Fruit fly (Drosophila melanogaster) whole organism, embryonic: ENCODE measurements around the gene CG14054.

Experiments
- Atf6 ChIP-seq: fragments of 200-800 bp; sonication (Bioruptor generic); IDR thresholded peaks from 2 replicates; pipeline ENCODE4 v1.3.6; 2022; ENCODE audit warnings: missing biosample characterization, missing genetic modification characterization
- CG10366 ChIP-seq: fragments of 200-800 bp; sonication (Bioruptor generic); IDR thresholded peaks from 2 replicates; pipeline ENCODE4 v1.3.6; 2022; ENCODE audit warnings: missing biosample characterization, missing genetic modification characterization
- CG10431 ChIP-seq: fragments of 200-800 bp; sonication (Bioruptor generic); optimal IDR thresholded peaks from 3 replicates; lab custom pipeline; 2018; ENCODE audit warnings: missing biosample characterization, mild to moderate bottlenecking, missing genetic modification characterization
- CG11504 ChIP-seq: fragments of 200-800 bp; sonication (Bioruptor generic); optimal IDR thresholded peaks from 3 replicates; lab custom pipeline; 2019; ENCODE audit warnings: missing biosample characterization, mild to moderate bottlenecking, missing genetic modification characterization, moderate library complexity
- CG11696 ChIP-seq: fragments of 200-800 bp; sonication (Bioruptor generic); IDR thresholded peaks from 2 replicates; pipeline ENCODE4 v1.3.6; 2022; ENCODE audit warnings: missing biosample characterization, missing genetic modification characterization
- CG12104 ChIP-seq: fragments of 200-800 bp; sonication (Bioruptor generic); optimal IDR thresholded peaks from 3 replicates; lab custom pipeline; 2016; ENCODE audit warnings: missing biosample characterization, missing genetic modification characterization
- CG12659 ChIP-seq: fragments of 200-800 bp; sonication (Bioruptor generic); optimal IDR thresholded peaks from 3 replicates; lab custom pipeline; 2017; ENCODE audit warnings: mild to moderate bottlenecking, missing biosample characterization, missing genetic modification reagents, missing genetic modification characterization
- CG13123 ChIP-seq: fragments of 200-800 bp; sonication (Bioruptor generic); optimal IDR thresholded peaks from 2 replicates; lab custom pipeline; 2016; ENCODE audit warnings: missing biosample characterization, missing genetic modification characterization
- CG14667 ChIP-seq: fragments of 200-800 bp; sonication (Bioruptor generic); IDR thresholded peaks from 2 replicates; pipeline ENCODE4 v1.3.6; 2022; ENCODE audit warnings: missing biosample characterization, missing genetic modification characterization
- CG1647 ChIP-seq: fragments of 200-800 bp; sonication (Bioruptor generic); optimal IDR thresholded peaks from 3 replicates; lab custom pipeline; 2016; ENCODE audit warnings: missing biosample characterization, missing genetic modification characterization
- CG16779 ChIP-seq: fragments of 200-800 bp; sonication (Bioruptor generic); IDR thresholded peaks from 2 replicates; pipeline ENCODE4 v1.3.6; 2022; ENCODE audit warnings: missing biosample characterization, missing genetic modification characterization
- CG16863 ChIP-seq: fragments of 200-800 bp; sonication (Bioruptor generic); optimal IDR thresholded peaks from 3 replicates; lab custom pipeline; 2016; ENCODE audit warnings: missing biosample characterization, missing genetic modification characterization
- CG17612 ChIP-seq: fragments of 200-800 bp; sonication (Bioruptor generic); IDR thresholded peaks from 2 replicates; pipeline ENCODE4 v1.3.6; 2022; ENCODE audit warnings: missing biosample characterization, missing genetic modification characterization
- CG18476 ChIP-seq: fragments of 200-800 bp; sonication (Bioruptor generic); optimal IDR thresholded peaks from 2 replicates; lab custom pipeline; 2016; ENCODE audit warnings: missing biosample characterization, mild to moderate bottlenecking, missing genetic modification characterization
- CG3065 ChIP-seq: fragments of 200-800 bp; sonication (Bioruptor generic); optimal IDR thresholded peaks from 2 replicates; lab custom pipeline; 2016; ENCODE audit warnings: missing biosample characterization, missing genetic modification characterization
- CG32767 ChIP-seq: fragments of 200-800 bp; sonication (Bioruptor generic); IDR thresholded peaks from 2 replicates; pipeline ENCODE4 v1.3.6; 2022; ENCODE audit warnings: missing biosample characterization, missing genetic modification characterization
- CG4404 ChIP-seq: fragments of 200-800 bp; sonication (Bioruptor generic); IDR thresholded peaks from 2 replicates; pipeline ENCODE4 v1.3.6; 2022; ENCODE audit warnings: missing biosample characterization, missing genetic modification characterization
- CG4820 ChIP-seq: fragments of 200-800 bp; sonication (Bioruptor generic); optimal IDR thresholded peaks from 3 replicates; lab custom pipeline; 2016; ENCODE audit warnings: missing biosample characterization, missing genetic modification characterization
- CG4854 ChIP-seq: fragments of 200-800 bp; sonication (Bioruptor generic); optimal IDR thresholded peaks from 2 replicates; lab custom pipeline; 2016; ENCODE audit warnings: missing biosample characterization, missing genetic modification characterization, inconsistent platforms
- CG6175 ChIP-seq: fragments of 200-800 bp; sonication (Bioruptor generic); IDR thresholded peaks from 3 replicates; pipeline ENCODE4 v1.3.6; 2022; ENCODE audit warnings: missing biosample characterization, missing genetic modification characterization
- CG7839 ChIP-seq: fragments of 200-800 bp; sonication (Bioruptor generic); optimal IDR thresholded peaks from 3 replicates; lab custom pipeline; 2018; ENCODE audit warnings: missing biosample characterization, mild to moderate bottlenecking, missing genetic modification characterization, moderate library complexity
- CG8359 ChIP-seq: fragments of 200-800 bp; sonication (Bioruptor generic); optimal IDR thresholded peaks from 2 replicates; lab custom pipeline; 2017; ENCODE audit warnings: missing biosample characterization, mild to moderate bottlenecking, missing genetic modification characterization, borderline replicate concordance
- CG9609 ChIP-seq: fragments of 200-800 bp; sonication (Bioruptor generic); optimal IDR thresholded peaks from 3 replicates; lab custom pipeline; 2016; ENCODE audit warnings: missing biosample characterization, missing genetic modification characterization
- D ChIP-seq, 2 experiments: fragments of 200-800 bp in 1 of 2; fragments of >200 bp in 1 of 2; sonication (Bioruptor generic) in 1 of 2; optimal IDR thresholded peaks; 2 replicates in 1 of 2; 3 replicates in 1 of 2; lab custom pipeline; 2017; ENCODE audit warnings: mild to moderate bottlenecking in 1 of 2, missing biosample characterization in 1 of 2, missing genetic modification characterization in 1 of 2, missing genetic modification reagents in 1 of 2
- Dad ChIP-seq: fragments of 200-800 bp; sonication (Bioruptor generic); optimal IDR thresholded peaks from 3 replicates; lab custom pipeline; 2016; ENCODE audit warnings: missing biosample characterization, missing genetic modification characterization
- E2f2 ChIP-seq: fragments of 200-800 bp; sonication (Bioruptor generic); IDR thresholded peaks from 2 replicates; pipeline ENCODE4 v1.3.6; 2022; ENCODE audit warnings: missing biosample characterization, missing genetic modification characterization
- NK7.1 ChIP-seq: fragments of 200-800 bp; sonication (Bioruptor generic); optimal IDR thresholded peaks from 3 replicates; lab custom pipeline; 2016; ENCODE audit warnings: missing biosample characterization, missing genetic modification characterization
- NfI ChIP-seq: fragments of 200-800 bp; sonication (Bioruptor generic); optimal IDR thresholded peaks from 3 replicates; lab custom pipeline; 2018; ENCODE audit warnings: missing biosample characterization, mild to moderate bottlenecking, missing genetic modification characterization, moderate library complexity
- Ptx1 ChIP-seq: fragments of 200-800 bp; sonication (Bioruptor generic); IDR thresholded peaks from 2 replicates; pipeline ENCODE4 v1.3.6; 2022; ENCODE audit warnings: missing biosample characterization, missing genetic modification characterization
- Sin3A ChIP-seq: fragments of >200 bp; optimal IDR thresholded peaks from 2 replicates; lab custom pipeline; 2018
- TFAM ChIP-seq: fragments of 200-800 bp; sonication (Bioruptor generic); optimal IDR thresholded peaks from 2 replicates; lab custom pipeline; 2017; ENCODE audit warnings: missing biosample characterization, missing genetic modification characterization, inconsistent platforms
- ac ChIP-seq: fragments of 200-800 bp; sonication (Bioruptor generic); optimal IDR thresholded peaks from 3 replicates; lab custom pipeline; 2017; ENCODE audit warnings: missing biosample characterization, mild to moderate bottlenecking, missing genetic modification characterization
- bab2 ChIP-seq: fragments of 200-800 bp; sonication (Bioruptor generic); optimal IDR thresholded peaks from 2 replicates; lab custom pipeline; 2016; ENCODE audit warnings: missing biosample characterization, missing genetic modification characterization
- eve ChIP-seq, 2 experiments: fragments of >200 bp; optimal IDR thresholded peaks; 2 replicates each; lab custom pipeline; 2017; ENCODE audit warnings: missing biosample characterization in 2 of 2, missing genetic modification characterization in 2 of 2
- ewg ChIP-seq: fragments of 200-800 bp; sonication (Bioruptor generic); optimal IDR thresholded peaks from 3 replicates; lab custom pipeline; 2017; ENCODE audit warnings: mild to moderate bottlenecking, missing biosample characterization, missing genetic modification reagents, missing genetic modification characterization
- grn ChIP-seq: fragments of 200-800 bp; sonication (Bioruptor generic); optimal IDR thresholded peaks from 3 replicates; lab custom pipeline; 2017; ENCODE audit warnings: missing biosample characterization, missing genetic modification characterization
- gro ChIP-seq: fragments of 200-800 bp; sonication (Bioruptor generic); optimal IDR thresholded peaks from 2 replicates; lab custom pipeline; 2016; ENCODE audit warnings: missing biosample characterization, missing genetic modification characterization
- her ChIP-seq: fragments of 200-800 bp; sonication (Bioruptor generic); optimal IDR thresholded peaks from 2 replicates; lab custom pipeline; 2016; ENCODE audit warnings: missing biosample characterization, missing genetic modification characterization
- jumu ChIP-seq: fragments of 200-800 bp; sonication (Bioruptor generic); optimal IDR thresholded peaks from 3 replicates; lab custom pipeline; 2016; ENCODE audit warnings: missing biosample characterization, missing genetic modification characterization
- kni ChIP-seq: fragments of 200-800 bp; sonication (Bioruptor generic); optimal IDR thresholded peaks from 3 replicates; lab custom pipeline; 2017; ENCODE audit warnings: mild to moderate bottlenecking, missing biosample characterization, missing genetic modification reagents, missing genetic modification characterization
- lola ChIP-seq, 3 experiments: fragments of >200 bp in 2 of 3; fragments of 200-800 bp in 1 of 3; sonication (Bioruptor generic) in 1 of 3; optimal IDR thresholded peaks; 2 replicates each; lab custom pipeline; 2017 to 2019; ENCODE audit warnings: missing biosample characterization in 3 of 3, missing genetic modification characterization in 3 of 3, mild to moderate bottlenecking in 1 of 3, moderate library complexity in 1 of 3
- nom ChIP-seq: fragments of 200-800 bp; sonication (Bioruptor generic); optimal IDR thresholded peaks from 2 replicates; lab custom pipeline; 2017; ENCODE audit warnings: missing biosample characterization, missing genetic modification characterization, mild to moderate bottlenecking, moderate library complexity, missing genetic modification reagents
- peb ChIP-seq: fragments of 200-800 bp; sonication (Bioruptor generic); IDR thresholded peaks from 2 replicates; pipeline ENCODE4 v1.3.6; 2022; ENCODE audit warnings: missing biosample characterization, missing genetic modification characterization
- pita ChIP-seq: fragments of 200-800 bp; sonication (Bioruptor generic); optimal IDR thresholded peaks from 2 replicates; lab custom pipeline; 2017; ENCODE audit warnings: missing biosample characterization, mild to moderate bottlenecking, missing genetic modification characterization
- ro ChIP-seq: fragments of 200-800 bp; sonication (Bioruptor generic); IDR thresholded peaks from 2 replicates; pipeline ENCODE4 v1.3.6; 2022; ENCODE audit warnings: missing biosample characterization, missing genetic modification characterization
- sd ChIP-seq: fragments of 200-800 bp; sonication (Bioruptor generic); optimal IDR thresholded peaks from 3 replicates; lab custom pipeline; 2018; ENCODE audit warnings: missing biosample characterization, mild to moderate bottlenecking, missing genetic modification characterization, moderate library complexity
- sens ChIP-seq: fragments of 200-800 bp; sonication (Bioruptor generic); peaks from one replicate; lab custom pipeline; 2016; ENCODE audit warnings: missing biosample characterization, missing genetic modification characterization
- sima ChIP-seq: fragments of 200-800 bp; sonication (Bioruptor generic); optimal IDR thresholded peaks from 2 replicates; lab custom pipeline; 2016; ENCODE audit warnings: missing biosample characterization, missing genetic modification characterization
- sisA ChIP-seq: fragments of 200-800 bp; sonication (Bioruptor generic); IDR thresholded peaks from 2 replicates; pipeline ENCODE4 v1.3.6; 2022; ENCODE audit warnings: missing biosample characterization, missing genetic modification characterization
- twi ChIP-seq: fragments of 200-800 bp; optimal IDR thresholded peaks from 2 replicates; lab custom pipeline; 2019; ENCODE audit warnings: missing biosample characterization, mild to moderate bottlenecking, missing genetic modification characterization, moderate library complexity
- zf30C ChIP-seq: fragments of 200-800 bp; sonication (Bioruptor generic); optimal IDR thresholded peaks from 3 replicates; lab custom pipeline; 2018; ENCODE audit warnings: missing biosample characterization, mild to moderate bottlenecking, missing genetic modification characterization

Gene CG14054

DNA sequence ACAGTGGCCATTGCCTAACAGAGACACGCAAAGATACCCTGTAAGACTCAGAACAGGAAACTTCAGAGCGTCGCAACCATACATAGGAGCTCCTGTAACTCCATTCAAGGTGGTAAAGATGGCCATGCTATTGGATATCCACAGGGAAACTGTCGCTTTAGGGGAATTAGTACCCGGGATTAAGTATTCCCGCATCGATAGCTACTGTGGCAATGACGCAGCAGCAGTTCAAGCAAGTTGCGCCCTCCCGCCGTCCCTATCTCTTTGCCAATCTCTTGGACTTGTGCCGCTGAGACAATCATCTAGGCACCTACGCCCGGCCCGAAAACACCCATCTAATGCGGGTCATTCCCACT is 4.5 kb upstream of the CG14054 start (continued):
- TF ChIP-seq Dad, result peak; percentile 7
- TF ChIP-seq CG8359 (GFP tag; lab: Kevin White, UChicago), result no peak
- peak; percentile 72 for TF ChIP-seq her
- TF ChIP-seq jumu (GFP tag; lab: Kevin White, UChicago), result peak; percentile 62
- TF ChIP-seq CG11504, result peak; percentile 74
- TF ChIP-seq peb, result 0 out of 2 replicates have a peak, but pooled peaks have one; percentile 33
- TF ChIP-seq CG10366, result peak; percentile 43; the same call in 1 of the 2 replicates
- TF ChIP-seq nom (GFP tag; lab: Kevin White, UChicago), result peak; percentile 11
- TF ChIP-seq kni (GFP tag; lab: Kevin White, UChicago), result peak; percentile 42
- TF ChIP-seq CG9609, result peak; percentile 23
- peak; percentile 79 for TF ChIP-seq sens (GFP tag; lab: Kevin White, UChicago)
- no peak for TF ChIP-seq twi (tag; lab: Kevin White, UChicago)
- TF ChIP-seq eve (GFP tag; optimal IDR thresholded peaks at IDR 0.05; lab: Kevin White, UChicago), result no peak
- TF ChIP-seq CG6175, result no peak
- TF ChIP-seq grn, result peak; percentile 56
- no peak for TF ChIP-seq bab2 (GFP tag; lab: Kevin White, UChicago)
- peak; percentile 53 for TF ChIP-seq CG4404 (GFP tag; lab: Robert Waterston, UW)
- TF ChIP-seq CG13123 (GFP tag; lab: Kevin White, UChicago), result no peak
- TF ChIP-seq CG11696 (GFP tag; lab: Robert Waterston, UW), result peak; percentile 41; the same call in 1 of the 2 replicates
- peak in 1 of 3 experiments; percentile 5 for TF ChIP-seq lola (GFP tag; optimal IDR thresholded peaks at IDR 0.05; lab: Kevin White, UChicago)
- peak; percentile 97 for TF ChIP-seq sd (tag; lab: Kevin White, UChicago)
- no peak for TF ChIP-seq ac
- peak; percentile 49; the same call in 1 of the 2 replicates for TF ChIP-seq CG32767 (GFP tag; lab: Robert Waterston, UW)
- peak; percentile 43 for TF ChIP-seq E2f2 (GFP tag; lab: Robert Waterston, UW)
- TF ChIP-seq pita, result no peak
- TF ChIP-seq CG16863 (GFP tag; lab: Kevin White, UChicago), result peak; percentile 56
- TF ChIP-seq TFAM (GFP tag; lab: Kevin White, UChicago), result no peak
- no peak for TF ChIP-seq sima (GFP tag; lab: Kevin White, UChicago)
- no peak for TF ChIP-seq Sin3A
- no peak for TF ChIP-seq CG17612 (GFP tag; lab: Robert Waterston, UW)
- TF ChIP-seq CG7839, result peak; percentile 71
- TF ChIP-seq D (optimal IDR thresholded peaks at IDR 0.05; lab: Kevin White, UChicago), result no peak
- TF ChIP-seq D (GFP tag; optimal IDR thresholded peaks at IDR 0.05; lab: Kevin White, UChicago), result peak; percentile 36
- TF ChIP-seq CG12659, result peak; percentile 54
- TF ChIP-seq Atf6 (GFP tag; lab: Robert Waterston, UW), result peak; percentile 79
- no peak for TF ChIP-seq gro
- peak; percentile 37 for TF ChIP-seq CG4820 (GFP tag; lab: Kevin White, UChicago)
- TF ChIP-seq NfI (GFP tag; lab: Kevin White, UChicago), result peak; percentile 52
- no peak for TF ChIP-seq zf30C (GFP tag; lab: Kevin White, UChicago)
- no peak for TF ChIP-seq CG3065 (GFP tag; lab: Kevin White, UChicago)
- no peak for TF ChIP-seq CG16779 (GFP tag; lab: Robert Waterston, UW)
- no peak for TF ChIP-seq CG18476
- TF ChIP-seq ro (GFP tag; lab: Robert Waterston, UW), result 0 out of 2 replicates have a peak, but pooled peaks have one; percentile 44
- TF ChIP-seq CG12104, result peak; percentile 9
- peak; percentile 41 for TF ChIP-seq NK7.1 (GFP tag; lab: Kevin White, UChicago)
- peak; percentile 85 for TF ChIP-seq Ptx1 (GFP tag; lab: Robert Waterston, UW)
- peak; percentile 69 for TF ChIP-seq sisA (GFP tag; lab: Robert Waterston, UW)
- no peak for TF ChIP-seq CG10431
- TF ChIP-seq ewg (GFP tag; lab: Kevin White, UChicago), result peak; percentile 19
- peak; percentile 28 for TF ChIP-seq CG1647
- peak; percentile 31; the same call in 1 of the 2 replicates for TF ChIP-seq CG14667 (GFP tag; lab: Robert Waterston, UW)
- no peak for TF ChIP-seq CG4854
